Worm (Caenorhabditis elegans): ENCODE results near the gene C38D4.7.

The C38D4.7 gene

ce11 chrIII:4811195-4811594 is at the start of gene C38D4.7:
Gene C38D4.7, minus strand, starts transcription at chrIII:4811295.
- no peak for TF ChIP-seq hnd-1 (tag; optimal IDR thresholded peaks at IDR 0.05)
- no peak for TF ChIP-seq hmg-4 (GFP tag; optimal IDR thresholded peaks at IDR 0.05)
- TF ChIP-seq pes-1 (GFP tag; IDR thresholded peaks at IDR 0.05), result no peak
- no peak for TF ChIP-seq aly-1 (tag; optimal IDR thresholded peaks at IDR 0.05)
- TF ChIP-seq sea-1 (GFP tag; conservative IDR thresholded peaks at IDR 0.05), result no peak
- TF ChIP-seq scrt-1 (GFP tag; IDR thresholded peaks at IDR 0.05), result no peak
- TF ChIP-seq ceh-13 (GFP tag; optimal IDR thresholded peaks at IDR 0.05), result no peak
- TF ChIP-seq ets-7 (tag; optimal IDR thresholded peaks at IDR 0.05), result no peak
- TF ChIP-seq tra-4 (tag; optimal IDR thresholded peaks at IDR 0.05), result no peak
- no peak for TF ChIP-seq ama-1 (optimal IDR thresholded peaks at IDR 0.05)

DNA sequence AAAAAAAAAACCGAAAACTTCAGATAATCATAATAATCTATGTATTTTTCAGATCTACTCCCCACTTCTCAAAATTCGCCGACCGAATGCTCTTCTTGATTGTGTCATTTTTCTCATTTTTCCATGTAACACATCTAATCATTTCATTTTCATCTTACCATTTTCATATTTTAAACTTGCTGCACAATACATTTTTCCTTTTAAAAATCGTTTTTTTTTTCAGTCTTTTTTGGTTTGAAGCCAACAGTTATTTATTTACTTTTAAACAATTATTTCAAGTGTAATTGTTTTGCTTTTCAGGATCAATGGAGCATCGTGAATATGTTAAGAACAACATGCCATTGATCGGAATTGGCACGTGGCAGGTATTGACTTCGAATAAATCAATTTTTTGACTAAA is 47.9 kb upstream of the C38D4.7 start, which contains the start of gene C35D10.6:
TSS of gene C35D10.6 (plus strand) at position 301 of the 400 bp plus-strand sequence.
- no peak for TF ChIP-seq tbx-37 (GFP tag; conservative IDR thresholded peaks at IDR 0.05)
- TF ChIP-seq sea-1 (GFP tag; conservative IDR thresholded peaks at IDR 0.05), result no peak
- TF ChIP-seq hnd-1 (tag; optimal IDR thresholded peaks at IDR 0.05), result no peak
- TF ChIP-seq scrt-1 (GFP tag; IDR thresholded peaks at IDR 0.05), result no peak
- TF ChIP-seq ceh-36 (tag; optimal IDR thresholded peaks at IDR 0.05), result no peak
- TF ChIP-seq tbx-11 (GFP tag; IDR thresholded peaks at IDR 0.05), result no peak
- no peak for TF ChIP-seq hmbx-1 (tag; optimal IDR thresholded peaks at IDR 0.05)
- no peak for TF ChIP-seq F13C5.2 (tag; optimal IDR thresholded peaks at IDR 0.05)
- TF ChIP-seq flt-1 (GFP tag; IDR thresholded peaks at IDR 0.05), result no peak
- TF ChIP-seq hmg-4 (GFP tag; optimal IDR thresholded peaks at IDR 0.05), result no peak
- TF ChIP-seq ceh-13 (GFP tag; optimal IDR thresholded peaks at IDR 0.05), result no peak
- TF ChIP-seq B0310.2 (tag; optimal IDR thresholded peaks at IDR 0.05), result no peak
- TF ChIP-seq pes-1 (GFP tag; IDR thresholded peaks at IDR 0.05), result no peak
- TF ChIP-seq aly-1 (tag; optimal IDR thresholded peaks at IDR 0.05), result no peak
- no peak for TF ChIP-seq ama-1 (optimal IDR thresholded peaks at IDR 0.05)
- no peak for TF ChIP-seq tra-4 (tag; optimal IDR thresholded peaks at IDR 0.05)
- no peak for TF ChIP-seq ets-7 (tag; optimal IDR thresholded peaks at IDR 0.05)

- TF ChIP-seq tbx-11 (GFP tag; IDR thresholded peaks at IDR 0.05) (no peak), pes-1 (GFP tag; IDR thresholded peaks at IDR 0.05) (no peak), hmbx-1 (tag; optimal IDR thresholded peaks at IDR 0.05) (no peak), flt-1 (GFP tag; IDR thresholded peaks at IDR 0.05) (no peak), scrt-1 (GFP tag; IDR thresholded peaks at IDR 0.05) (no peak), ceh-13 (GFP tag; optimal IDR thresholded peaks at IDR 0.05) (no peak), tra-4 (tag; optimal IDR thresholded peaks at IDR 0.05) (no peak), aly-1 (tag; optimal IDR thresholded peaks at IDR 0.05) (no peak), ets-7 (tag; optimal IDR thresholded peaks at IDR 0.05) (no peak), sea-1 (GFP tag; conservative IDR thresholded peaks at IDR 0.05) (no peak), ama-1 (optimal IDR thresholded peaks at IDR 0.05) (no peak), F13C5.2 (tag; optimal IDR thresholded peaks at IDR 0.05) (no peak), hmg-4 (GFP tag; optimal IDR thresholded peaks at IDR 0.05) (no peak), B0310.2 (tag; optimal IDR thresholded peaks at IDR 0.05) (no peak), ceh-36 (tag; optimal IDR thresholded peaks at IDR 0.05) (no peak), tbx-37 (GFP tag; conservative IDR thresholded peaks at IDR 0.05) (no peak), hnd-1 (tag; optimal IDR thresholded peaks at IDR 0.05) (no peak)
Observed at ce11 chrIII:4856992-4857391, 45.9 kb upstream of the C38D4.7 start.

ce11 chrIII:4856109-4856508 is 45.0 kb upstream of the C38D4.7 start, which contains the start of gene C35D10.7:
Gene C35D10.7, plus strand, starts transcription at chrIII:4856193.
- TF ChIP-seq flt-1 (GFP tag; IDR thresholded peaks at IDR 0.05), result no peak
- TF ChIP-seq hnd-1 (tag; optimal IDR thresholded peaks at IDR 0.05), result no peak

DNA sequence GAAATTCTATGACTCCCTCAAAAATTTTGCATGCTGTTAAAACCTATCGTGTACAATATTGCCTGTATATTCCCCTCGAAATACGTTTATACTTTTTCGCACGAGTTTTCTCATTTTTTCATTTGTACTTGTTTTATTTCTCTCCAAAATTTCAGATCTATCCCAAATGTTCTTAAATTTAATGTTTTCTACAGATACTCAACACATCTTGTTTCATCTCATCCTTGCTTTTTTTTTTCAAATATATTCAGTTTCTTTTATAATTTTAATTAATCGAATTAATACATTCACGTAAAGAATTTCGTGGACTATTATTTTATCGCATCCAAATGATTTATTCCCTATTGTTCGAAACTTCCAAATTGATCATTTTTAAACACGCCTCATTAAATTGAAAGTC is 43.8 kb upstream of the C38D4.7 start, which contains the start of gene C35D10.8:
TSS of gene C35D10.8 (plus strand) at position 301 of the 400 bp plus-strand sequence.
- TF ChIP-seq scrt-1 (GFP tag; IDR thresholded peaks at IDR 0.05) (no peak), ceh-13 (GFP tag; optimal IDR thresholded peaks at IDR 0.05) (no peak), sea-1 (GFP tag; conservative IDR thresholded peaks at IDR 0.05) (no peak)

DNA sequence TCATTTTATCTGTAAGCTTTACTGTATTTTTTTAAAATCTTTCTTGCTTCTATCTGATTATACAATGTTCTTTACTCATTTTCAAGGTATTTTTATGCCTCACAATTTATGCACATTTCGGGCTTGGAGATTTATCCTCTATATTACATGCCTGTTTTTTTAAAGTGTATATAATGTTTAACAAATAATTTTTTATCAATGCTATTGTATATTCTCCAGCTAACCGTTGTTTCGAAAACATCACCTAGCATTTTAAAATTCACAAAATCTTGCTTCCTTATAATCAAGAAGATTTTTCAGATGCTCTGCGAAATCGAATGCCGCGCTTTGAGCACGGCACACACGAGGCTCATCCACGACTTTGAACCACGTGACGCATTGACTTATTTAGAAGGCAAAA is 40.9 kb upstream of the C38D4.7 start, which contains the start of gene ced-4:
TSS of gene ced-4 (plus strand) at position 301 of the 400 bp plus-strand sequence.
- TF ChIP-seq ets-7 (tag; optimal IDR thresholded peaks at IDR 0.05) (no peak), tbx-11 (GFP tag; IDR thresholded peaks at IDR 0.05) (no peak), hmg-4 (GFP tag; optimal IDR thresholded peaks at IDR 0.05) (no peak), scrt-1 (GFP tag; IDR thresholded peaks at IDR 0.05) (no peak), sea-1 (GFP tag; conservative IDR thresholded peaks at IDR 0.05) (no peak), aly-1 (tag; optimal IDR thresholded peaks at IDR 0.05) (no peak), ceh-13 (GFP tag; optimal IDR thresholded peaks at IDR 0.05) (no peak), ceh-36 (tag; optimal IDR thresholded peaks at IDR 0.05) (no peak), ama-1 (optimal IDR thresholded peaks at IDR 0.05) (no peak), tra-4 (tag; optimal IDR thresholded peaks at IDR 0.05) (no peak), hnd-1 (tag; optimal IDR thresholded peaks at IDR 0.05) (no peak), B0310.2 (tag; optimal IDR thresholded peaks at IDR 0.05) (no peak), tbx-37 (GFP tag; conservative IDR thresholded peaks at IDR 0.05) (no peak), F13C5.2 (tag; optimal IDR thresholded peaks at IDR 0.05) (no peak), flt-1 (GFP tag; IDR thresholded peaks at IDR 0.05) (no peak), pes-1 (GFP tag; IDR thresholded peaks at IDR 0.05) (no peak), hmbx-1 (tag; optimal IDR thresholded peaks at IDR 0.05) (no peak)

DNA sequence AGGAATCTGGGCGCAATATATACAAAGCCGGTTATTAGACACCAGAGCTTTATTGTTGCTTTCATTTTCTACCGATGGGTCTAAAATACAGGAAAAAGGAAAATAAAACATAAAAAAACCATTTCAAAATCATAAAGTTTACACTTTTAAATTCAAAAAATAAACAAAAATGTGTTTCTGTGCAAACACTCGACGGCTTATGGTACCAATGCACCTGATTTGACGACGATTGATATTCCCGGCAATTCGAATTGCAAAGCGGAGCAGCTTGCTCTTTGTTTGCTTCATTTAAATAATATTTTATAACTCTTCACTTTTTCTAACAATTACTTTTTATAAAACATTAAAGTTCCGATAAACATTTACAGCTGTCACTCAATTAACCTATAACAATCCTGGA is 39.0 kb upstream of the C38D4.7 start, which contains the start of gene F26A1.1:
TSS of gene F26A1.1 (plus strand) at position 369 of the 400 bp plus-strand sequence.
- TF ChIP-seq ama-1 (optimal IDR thresholded peaks at IDR 0.05), result no peak
- no peak for TF ChIP-seq pes-1 (GFP tag; IDR thresholded peaks at IDR 0.05)
- TF ChIP-seq sea-1 (GFP tag; conservative IDR thresholded peaks at IDR 0.05), result no peak
- TF ChIP-seq tra-4 (tag; optimal IDR thresholded peaks at IDR 0.05), result no peak
- no peak for TF ChIP-seq tbx-37 (GFP tag; conservative IDR thresholded peaks at IDR 0.05)
- no peak for TF ChIP-seq B0310.2 (tag; optimal IDR thresholded peaks at IDR 0.05)

DNA sequence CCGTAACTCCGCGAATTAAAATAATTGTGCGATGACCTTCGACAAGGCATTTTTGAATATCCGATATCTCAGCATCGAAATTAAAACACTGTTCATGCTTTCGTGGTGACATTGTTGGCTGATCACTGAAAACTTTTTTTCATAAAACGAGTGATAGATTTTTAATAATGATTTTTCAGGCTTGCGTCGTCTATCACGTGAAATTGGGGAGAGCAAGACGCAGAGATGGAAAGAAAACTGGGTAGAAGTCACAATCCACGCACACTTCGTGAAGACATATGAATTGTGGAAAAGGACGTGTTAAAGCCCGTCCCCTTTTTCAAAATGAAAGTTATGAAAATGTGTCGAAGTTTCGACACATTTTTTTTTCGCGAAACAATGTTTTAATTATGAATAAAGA is 38.6 kb upstream of the C38D4.7 start, which contains the start of gene nonu-1:
TSS of gene nonu-1 (minus strand) at position 169 of the 400 bp plus-strand sequence.
- TF ChIP-seq tra-4 (tag; optimal IDR thresholded peaks at IDR 0.05) (no peak), tbx-11 (GFP tag; IDR thresholded peaks at IDR 0.05) (no peak), flt-1 (GFP tag; IDR thresholded peaks at IDR 0.05) (no peak), ceh-36 (tag; optimal IDR thresholded peaks at IDR 0.05) (no peak), scrt-1 (GFP tag; IDR thresholded peaks at IDR 0.05) (no peak), ets-7 (tag; optimal IDR thresholded peaks at IDR 0.05) (no peak), F13C5.2 (tag; optimal IDR thresholded peaks at IDR 0.05) (no peak), B0310.2 (tag; optimal IDR thresholded peaks at IDR 0.05) (no peak), aly-1 (tag; optimal IDR thresholded peaks at IDR 0.05) (no peak), ama-1 (optimal IDR thresholded peaks at IDR 0.05) (no peak)
